Worm (Caenorhabditis elegans) whole organism, L1 larva: ENCODE measurements around the gene F46H5.5.
A peak's percentile ranks its signal among the peaks of the same experiment; 100 is the strongest.

Experiments
- alr-1 ChIP-seq: fragments of 200-800 bp; sonication (Bioruptor generic); optimal IDR thresholded peaks from 2 replicates; lab custom pipeline; 2018; ENCODE audit warnings: borderline replicate concordance, mild to moderate bottlenecking, missing genetic modification characterization, missing compliant biosample characterization
- aly-2 ChIP-seq: fragments of 150-350 bp; optimal IDR thresholded peaks from 2 replicates; lab custom pipeline; 2014; ENCODE audit warnings: missing biosample characterization, missing genetic modification characterization
- blmp-1 ChIP-seq: fragments of 150-350 bp; optimal IDR thresholded peaks from 2 replicates; lab custom pipeline; 2014; ENCODE audit warnings: missing biosample characterization, missing genetic modification characterization
- ceh-63 ChIP-seq: fragments of 200-800 bp; sonication (Bioruptor generic); optimal IDR thresholded peaks from 2 replicates; lab custom pipeline; 2018; ENCODE audit warnings: mild to moderate bottlenecking, missing genetic modification characterization, missing compliant biosample characterization
- ceh-8 ChIP-seq: fragments of 200-800 bp; sonication (Bioruptor generic); optimal IDR thresholded peaks from 2 replicates; lab custom pipeline; 2018; ENCODE audit warnings: mild to moderate bottlenecking, missing genetic modification characterization, moderate library complexity, missing compliant biosample characterization
- ceh-82 ChIP-seq, 3 experiments: fragments of 150-350 bp in 1 of 3; sonication (generic microtip) in 2 of 3; optimal IDR thresholded peaks; 2 replicates each; lab custom pipeline; 2014 to 2017; ENCODE audit warnings: missing biosample characterization in 3 of 3, missing genetic modification characterization in 3 of 3
- efl-1 ChIP-seq, 4 experiments: fragments of 150-350 bp; optimal IDR thresholded peaks in 3 of 4; peaks in 1 of 4; 1 replicate in 1 of 4; 2 replicates in 3 of 4; lab custom pipeline; 2014; ENCODE audit warnings: missing biosample characterization in 2 of 4, missing genetic modification characterization in 2 of 4, missing genetic modification reagents in 2 of 4
- efl-3 ChIP-seq: fragments of 200-800 bp; sonication (Bioruptor generic); optimal IDR thresholded peaks from 2 replicates; lab custom pipeline; 2018; ENCODE audit warnings: mild to moderate bottlenecking, missing genetic modification characterization, missing compliant biosample characterization
- elt-2 ChIP-seq: sonication (generic microtip); optimal IDR thresholded peaks from 2 replicates; lab custom pipeline; 2016; ENCODE audit warnings: missing genetic modification characterization, mild to moderate bottlenecking, inconsistent platforms, missing compliant biosample characterization, missing genetic modification reagents
- elt-3 ChIP-seq, 6 experiments: fragments of 150-350 bp in 1 of 6; sonication (generic microtip); optimal IDR thresholded peaks; 2 replicates each; lab custom pipeline; 2017 to 2018; ENCODE audit warnings: missing biosample characterization in 6 of 6, missing genetic modification characterization in 6 of 6, inconsistent platforms in 1 of 6
- fkh-4 ChIP-seq: sonication (generic microtip); optimal IDR thresholded peaks from 2 replicates; lab custom pipeline; 2016; ENCODE audit warnings: missing compliant biosample characterization, missing genetic modification characterization, borderline replicate concordance
- fkh-8 ChIP-seq: sonication (generic microtip); optimal IDR thresholded peaks from 2 replicates; lab custom pipeline; 2016; ENCODE audit warnings: mild to moderate bottlenecking, missing genetic modification characterization, missing compliant biosample characterization
- fos-1 ChIP-seq: fragments of 150-350 bp; optimal IDR thresholded peaks from 2 replicates; lab custom pipeline; 2014; ENCODE audit warnings: missing biosample characterization, missing genetic modification characterization
- jun-1 ChIP-seq: fragments of 150-350 bp; optimal IDR thresholded peaks from 2 replicates; lab custom pipeline; 2014; ENCODE audit warnings: missing biosample characterization, missing genetic modification reagents, missing genetic modification characterization
- lin-13 ChIP-seq: fragments of 150-350 bp; optimal IDR thresholded peaks from 2 replicates; lab custom pipeline; 2014; ENCODE audit warnings: missing biosample characterization, missing genetic modification reagents, missing genetic modification characterization
- lin-14 ChIP-seq: fragments of 200-800 bp; sonication (Bioruptor generic); optimal IDR thresholded peaks from 2 replicates; lab custom pipeline; 2018; ENCODE audit warnings: mild to moderate bottlenecking, missing genetic modification characterization, moderate library complexity, missing compliant biosample characterization
- lin-35 ChIP-seq, 2 experiments: fragments of 150-350 bp; optimal IDR thresholded peaks; 2 replicates each; lab custom pipeline; 2014; ENCODE audit warnings: missing biosample characterization in 2 of 2, missing genetic modification characterization in 2 of 2, missing genetic modification reagents in 2 of 2
- lsy-2 ChIP-seq, 2 experiments: fragments of 150-350 bp; optimal IDR thresholded peaks; 2 replicates each; lab custom pipeline; 2014; ENCODE audit warnings: missing biosample characterization in 2 of 2, missing genetic modification characterization in 2 of 2
- mef-2 ChIP-seq: fragments of 150-350 bp; optimal IDR thresholded peaks from 2 replicates; lab custom pipeline; 2014; ENCODE audit warnings: missing biosample characterization, missing genetic modification characterization
- mep-1 ChIP-seq: fragments of 150-350 bp; optimal IDR thresholded peaks from 2 replicates; lab custom pipeline; 2014; ENCODE audit warnings: missing biosample characterization, missing genetic modification characterization
- nhr-19 ChIP-seq: fragments of 200-800 bp; sonication (Bioruptor generic); conservative IDR thresholded peaks from 2 replicates; pipeline ENCODE4 v1.3.6; 2022; ENCODE audit warnings: missing genetic modification characterization, missing compliant biosample characterization
- nhr-20 ChIP-seq: sonication (generic microtip); optimal IDR thresholded peaks from 2 replicates; lab custom pipeline; 2016; ENCODE audit warnings: mild to moderate bottlenecking, missing genetic modification characterization, missing compliant biosample characterization
- nhr-47 ChIP-seq: sonication (generic microtip); optimal IDR thresholded peaks from 2 replicates; lab custom pipeline; 2016; ENCODE audit warnings: mild to moderate bottlenecking, missing genetic modification characterization, moderate library complexity, missing compliant biosample characterization
- nhr-71 ChIP-seq: sonication (generic microtip); optimal IDR thresholded peaks from 2 replicates; lab custom pipeline; 2016; ENCODE audit warnings: mild to moderate bottlenecking, missing genetic modification characterization, moderate library complexity, missing compliant biosample characterization
- pag-3 ChIP-seq: sonication (generic microtip); optimal IDR thresholded peaks from 2 replicates; lab custom pipeline; 2017; ENCODE audit warnings: missing genetic modification characterization, mild to moderate bottlenecking, missing compliant biosample characterization, antibody characterized with exemption, borderline replicate concordance; ENCODE audit not compliant: insufficient read depth
- snpc-4 ChIP-seq: fragments of 150-350 bp; optimal IDR thresholded peaks from 2 replicates; lab custom pipeline; 2014; ENCODE audit warnings: missing biosample characterization, missing genetic modification characterization
- snu-23 ChIP-seq: sonication (generic microtip); optimal IDR thresholded peaks from 2 replicates; lab custom pipeline; 2016; ENCODE audit warnings: missing genetic modification characterization, missing compliant biosample characterization
- unc-62 ChIP-seq: fragments of 150-350 bp; optimal IDR thresholded peaks from 2 replicates; lab custom pipeline; 2014; ENCODE audit warnings: missing biosample characterization, missing genetic modification reagents, missing genetic modification characterization
- unc-86 ChIP-seq: sonication (generic microtip); optimal IDR thresholded peaks from 2 replicates; lab custom pipeline; 2016; ENCODE audit warnings: missing genetic modification characterization, missing compliant biosample characterization
- vab-15 ChIP-seq: sonication (generic microtip); optimal IDR thresholded peaks from 2 replicates; lab custom pipeline; 2017; ENCODE audit warnings: missing genotype, mild to moderate bottlenecking, missing genetic modification characterization, missing compliant biosample characterization
- xbp-1 ChIP-seq: sonication (generic microtip); optimal IDR thresholded peaks from 2 replicates; lab custom pipeline; 2016; ENCODE audit warnings: missing genetic modification characterization, missing compliant biosample characterization

The F46H5.5 gene

ce11 chrX:7234723-7235203 is 22.0 kb downstream of the F46H5.5 start (continued):
- TF ChIP-seq aly-2 (tag; lab: Kevin White, UChicago) (no peak), elt-3 (tag; optimal IDR thresholded peaks at IDR 0.05; lab: Kevin White, UChicago) (no peak), fos-1 (tag; lab: Kevin White, UChicago) (no peak), jun-1 (tag; lab: Kevin White, UChicago) (no peak), mef-2 (tag; lab: Kevin White, UChicago) (no peak), elt-2 (tag; lab: Kevin White, UChicago) (no peak), efl-1 (optimal IDR thresholded peaks at IDR 0.05; lab: Kevin White, UChicago) (peak; percentile 8 to 14), efl-1 (GFP tag; optimal IDR thresholded peaks at IDR 0.05 in 1 of 2; lab: Kevin White, UChicago) (peak in 1 of 2 experiments; percentile 14)

DNA sequence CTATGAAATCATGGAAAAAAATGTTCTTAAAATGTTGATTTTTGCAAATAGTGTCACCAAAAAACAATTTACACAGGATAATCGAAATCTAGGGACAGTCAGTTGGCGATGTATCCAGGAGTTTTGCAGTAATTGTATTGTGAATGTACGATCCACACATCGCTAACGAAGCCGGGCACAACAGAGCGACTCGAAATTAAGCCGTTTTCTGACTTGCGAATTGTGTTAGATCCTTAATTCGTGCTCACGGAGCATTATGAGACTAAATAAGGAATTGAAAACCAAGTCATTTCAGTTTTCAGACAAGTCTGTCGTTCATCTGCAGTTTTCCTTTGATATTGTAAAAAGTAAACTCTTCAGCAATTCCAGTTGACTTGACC is 22.7 kb downstream of the F46H5.5 start:
- TF ChIP-seq snpc-4 (tag; lab: Kevin White, UChicago) (no peak), pag-3 (tag; lab: Kevin White, UChicago) (no peak), snu-23 (GFP tag; lab: Kevin White, UChicago) (no peak), lin-35 (GFP tag; optimal IDR thresholded peaks at IDR 0.05; lab: Kevin White, UChicago) (no peak), ceh-63 (no peak), ceh-82 (tag; optimal IDR thresholded peaks at IDR 0.05; lab: Kevin White, UChicago) (no peak), unc-62 (no peak), alr-1 (tag; lab: Kevin White, UChicago) (no peak), fkh-4 (no peak)
- TF ChIP-seq, all 84 proteins: peak for 0

ce11 chrX:7233127-7234073 is 23.4 kb downstream of the F46H5.5 start:
- TF ChIP-seq mep-1 (tag; lab: Kevin White, UChicago), result peak; percentile 1
- peak; percentile 51 for TF ChIP-seq elt-2 (tag; lab: Kevin White, UChicago)
- TF ChIP-seq snu-23 (GFP tag; lab: Kevin White, UChicago), result no peak
- peak; percentile 21 for TF ChIP-seq ceh-8 (GFP tag; lab: Kevin White, UChicago)
- TF ChIP-seq lin-13 (GFP tag; lab: Kevin White, UChicago), result no peak
- TF ChIP-seq nhr-19 (GFP tag; lab: Robert Waterston, UW), result peak; percentile 12; the same call in 1 of the 2 replicates
- TF ChIP-seq nhr-47 (tag; lab: Kevin White, UChicago), result peak; percentile 18
- TF ChIP-seq fkh-8 (tag; lab: Kevin White, UChicago), result peak; percentile 31
- peak; percentile 38 for TF ChIP-seq lin-14 (GFP tag; lab: Kevin White, UChicago)
- peak; percentile 47 for TF ChIP-seq nhr-71 (tag; lab: Kevin White, UChicago)
- TF ChIP-seq lin-35 (GFP tag; optimal IDR thresholded peaks at IDR 0.05; lab: Kevin White, UChicago), result peak in 1 of 2 experiments; percentile 9
- TF ChIP-seq unc-86 (tag; lab: Kevin White, UChicago), result peak; percentile 57
- peak in 1 of 2 experiments; percentile 1 for TF ChIP-seq lsy-2 (tag; optimal IDR thresholded peaks at IDR 0.05; lab: Kevin White, UChicago)
- peak; percentile 75 for TF ChIP-seq pag-3 (tag; lab: Kevin White, UChicago)
- TF ChIP-seq efl-3 (GFP tag; lab: Kevin White, UChicago), result no peak
- peak; percentile 43 for TF ChIP-seq blmp-1 (tag; lab: Kevin White, UChicago)
- TF ChIP-seq vab-15, result no peak
- TF ChIP-seq xbp-1 (tag; lab: Kevin White, UChicago), result peak; percentile 34
- peak; percentile 17 for TF ChIP-seq nhr-20
